Fruit fly (Drosophila melanogaster) whole organism: Measurements from ENCODE around the gene Eig71Ek.

ENCODE experiments used
- CG8478 ChIP-seq: fragments of >200 bp; optimal IDR thresholded peaks from 2 replicates; lab custom pipeline; 2018; ENCODE audit warnings: inconsistent platforms
- usp ChIP-seq: fragments of >200 bp; optimal IDR thresholded peaks from 2 replicates; lab custom pipeline; 2017; ENCODE audit warnings: missing biosample characterization, missing genetic modification characterization, mixed read lengths

dm6 chr3L:15636978-15637377 is 24.1 kb upstream of the Eig71Ek start:
- TF ChIP-seq usp (GFP tag; lab: Kevin White, UChicago) (no peak), CG8478 (lab: Kevin White, UChicago) (no peak)
